Fruit fly (Drosophila melanogaster) whole organism, embryonic: ENCODE results near the gene CG5861.

ENCODE experiments used
- B-H2 ChIP-seq: fragments of 200-800 bp; sonication (Bioruptor generic); optimal IDR thresholded peaks from 2 replicates; lab custom pipeline; 2018; ENCODE audit warnings: missing biosample characterization, mild to moderate bottlenecking, missing genetic modification characterization
- CG10147 ChIP-seq: fragments of 200-800 bp; sonication (Bioruptor generic); optimal IDR thresholded peaks from 2 replicates; lab custom pipeline; 2019; ENCODE audit warnings: missing biosample characterization, mild to moderate bottlenecking, missing genetic modification characterization, moderate library complexity
- CG10267 ChIP-seq: fragments of 200-800 bp; sonication (Bioruptor generic); optimal IDR thresholded peaks from 2 replicates; lab custom pipeline; 2018; ENCODE audit warnings: missing biosample characterization, mild to moderate bottlenecking, missing genetic modification characterization, moderate library complexity
- CG10543 ChIP-seq: fragments of 200-800 bp; sonication (Bioruptor generic); optimal IDR thresholded peaks from 3 replicates; lab custom pipeline; 2017; ENCODE audit warnings: missing biosample characterization, mild to moderate bottlenecking, missing genetic modification characterization, moderate library complexity
- CG12155 ChIP-seq: fragments of 200-800 bp; sonication (Bioruptor generic); optimal IDR thresholded peaks from 3 replicates; lab custom pipeline; 2016; ENCODE audit warnings: missing biosample characterization, missing genetic modification characterization
- CG12236 ChIP-seq: fragments of 200-800 bp; sonication (Bioruptor generic); optimal IDR thresholded peaks from 2 replicates; lab custom pipeline; 2016; ENCODE audit warnings: missing biosample characterization, missing genetic modification characterization
- CG12769 ChIP-seq: fragments of 200-800 bp; sonication (Bioruptor generic); optimal IDR thresholded peaks from 2 replicates; lab custom pipeline; 2019; ENCODE audit warnings: missing biosample characterization, mild to moderate bottlenecking, missing genetic modification characterization, moderate library complexity
- CG13775 ChIP-seq: fragments of 200-800 bp; sonication (Bioruptor generic); optimal IDR thresholded peaks from 3 replicates; lab custom pipeline; 2017; ENCODE audit warnings: missing biosample characterization, mild to moderate bottlenecking, missing genetic modification characterization
- CG15601 ChIP-seq: fragments of 200-800 bp; sonication (Bioruptor generic); optimal IDR thresholded peaks from 3 replicates; lab custom pipeline; 2019; ENCODE audit warnings: missing biosample characterization, mild to moderate bottlenecking, missing genetic modification characterization, moderate library complexity
- CG1602 ChIP-seq: fragments of 200-800 bp; sonication (Bioruptor generic); optimal IDR thresholded peaks from 3 replicates; lab custom pipeline; 2016; ENCODE audit warnings: missing biosample characterization, missing genetic modification characterization
- CG2129 ChIP-seq: fragments of 200-800 bp; sonication (Bioruptor generic); IDR thresholded peaks from 2 replicates; pipeline ENCODE4 v1.3.6; 2022; ENCODE audit warnings: missing biosample characterization, missing genetic modification characterization; ENCODE audit not compliant: partially characterized antibody
- CG2199 ChIP-seq: fragments of 200-800 bp; sonication (Bioruptor generic); IDR thresholded peaks from 3 replicates; pipeline ENCODE4 v1.3.6; 2022; ENCODE audit warnings: missing biosample characterization, missing genetic modification characterization
- CG33557 ChIP-seq: fragments of 200-800 bp; sonication (Bioruptor generic); optimal IDR thresholded peaks from 2 replicates; lab custom pipeline; 2019; ENCODE audit warnings: missing biosample characterization, mild to moderate bottlenecking, missing genetic modification characterization, moderate library complexity
- CG3407 ChIP-seq: fragments of 200-800 bp; sonication (Bioruptor generic); optimal IDR thresholded peaks from 2 replicates; lab custom pipeline; 2018; ENCODE audit warnings: missing biosample characterization, mild to moderate bottlenecking, missing genetic modification characterization
- CG3838 ChIP-seq: fragments of 200-800 bp; sonication (Bioruptor generic); optimal IDR thresholded peaks from 3 replicates; lab custom pipeline; 2016; ENCODE audit warnings: missing biosample characterization, missing genetic modification characterization
- CG6683 ChIP-seq: fragments of 200-800 bp; sonication (Bioruptor generic); optimal IDR thresholded peaks from 2 replicates; lab custom pipeline; 2017; ENCODE audit warnings: missing biosample characterization, mild to moderate bottlenecking, missing genetic modification characterization, missing genetic modification reagents
- CHES-1-like ChIP-seq: fragments of 200-800 bp; sonication (Bioruptor generic); optimal IDR thresholded peaks from 2 replicates; lab custom pipeline; 2016; ENCODE audit warnings: missing biosample characterization, missing genetic modification characterization
- Chrac-16 ChIP-seq: fragments of 200-800 bp; sonication (Bioruptor generic); optimal IDR thresholded peaks from 3 replicates; lab custom pipeline; 2016; ENCODE audit warnings: missing biosample characterization, missing genetic modification characterization
- Dad ChIP-seq: fragments of 200-800 bp; sonication (Bioruptor generic); optimal IDR thresholded peaks from 3 replicates; lab custom pipeline; 2016; ENCODE audit warnings: missing biosample characterization, missing genetic modification characterization
- Dek ChIP-seq: fragments of 200-800 bp; sonication (Bioruptor generic); optimal IDR thresholded peaks from 3 replicates; lab custom pipeline; 2019; ENCODE audit warnings: missing biosample characterization, mild to moderate bottlenecking, missing genetic modification characterization, moderate library complexity
- ERR ChIP-seq: fragments of 200-800 bp; sonication (Bioruptor generic); optimal IDR thresholded peaks from 2 replicates; lab custom pipeline; 2016; ENCODE audit warnings: missing biosample characterization, missing genetic modification characterization
- Fer3 ChIP-seq: fragments of 200-800 bp; sonication (Bioruptor generic); optimal IDR thresholded peaks from 2 replicates; lab custom pipeline; 2018; ENCODE audit warnings: missing biosample characterization, mild to moderate bottlenecking, missing genetic modification characterization, moderate library complexity
- HmgZ ChIP-seq: fragments of 200-800 bp; sonication (Bioruptor generic); optimal IDR thresholded peaks from 2 replicates; lab custom pipeline; 2018; ENCODE audit warnings: missing biosample characterization, mild to moderate bottlenecking, missing genetic modification characterization
- Myb ChIP-seq: fragments of 200-800 bp; sonication (Bioruptor generic); optimal IDR thresholded peaks from 2 replicates; lab custom pipeline; 2016; ENCODE audit warnings: missing biosample characterization, missing genetic modification characterization
- Opbp ChIP-seq: fragments of 200-800 bp; sonication (Bioruptor generic); IDR thresholded peaks from 3 replicates; pipeline ENCODE4 v1.3.6; 2022; ENCODE audit warnings: missing biosample characterization, missing genetic modification characterization; ENCODE audit not compliant: partially characterized antibody
- Side ChIP-seq: fragments of 200-800 bp; sonication (Bioruptor generic); optimal IDR thresholded peaks from 2 replicates; lab custom pipeline; 2016; ENCODE audit warnings: missing biosample characterization, missing genetic modification characterization
- Sry-β ChIP-seq: fragments of 200-800 bp; sonication (Bioruptor generic); optimal IDR thresholded peaks from 2 replicates; lab custom pipeline; 2018; ENCODE audit warnings: missing biosample characterization, mild to moderate bottlenecking, missing genetic modification characterization, moderate library complexity
- Trl ChIP-seq, 3 experiments: fragments of >200 bp in 2 of 3; fragments of 200-800 bp in 1 of 3; sonication (Bioruptor generic) in 1 of 3; optimal IDR thresholded peaks; 2 replicates in 1 of 3; 3 replicates in 2 of 3; lab custom pipeline; 2016 to 2017; ENCODE audit warnings: missing biosample characterization in 1 of 3, missing genetic modification characterization in 1 of 3
- Xrp1 ChIP-seq: fragments of 200-800 bp; sonication (Bioruptor generic); IDR thresholded peaks from 2 replicates; pipeline ENCODE4 v1.3.6; 2022; ENCODE audit warnings: missing biosample characterization, missing genetic modification characterization
- ac ChIP-seq: fragments of 200-800 bp; sonication (Bioruptor generic); optimal IDR thresholded peaks from 3 replicates; lab custom pipeline; 2017; ENCODE audit warnings: missing biosample characterization, mild to moderate bottlenecking, missing genetic modification characterization
- bbx ChIP-seq: fragments of 200-800 bp; sonication (Bioruptor generic); IDR thresholded peaks from 2 replicates; pipeline ENCODE4 v1.3.6; 2022; ENCODE audit warnings: missing biosample characterization, missing genetic modification characterization; ENCODE audit not compliant: partially characterized antibody
- cato ChIP-seq: fragments of 200-800 bp; sonication (Bioruptor generic); optimal IDR thresholded peaks from 2 replicates; lab custom pipeline; 2016; ENCODE audit warnings: missing biosample characterization, missing genetic modification characterization, borderline replicate concordance
- cg ChIP-seq: fragments of 200-800 bp; sonication (Bioruptor generic); optimal IDR thresholded peaks from 3 replicates; lab custom pipeline; 2019; ENCODE audit warnings: missing biosample characterization, mild to moderate bottlenecking, missing genetic modification characterization, moderate library complexity
- ci ChIP-seq: fragments of 200-800 bp; sonication (Bioruptor generic); IDR thresholded peaks from 3 replicates; pipeline ENCODE4 v1.3.6; 2022; ENCODE audit warnings: missing biosample characterization, missing genetic modification characterization
- crol ChIP-seq: fragments of 200-800 bp; sonication (Bioruptor generic); IDR thresholded peaks from 2 replicates; pipeline ENCODE4 v1.3.6; 2022; ENCODE audit warnings: missing biosample characterization, missing genetic modification characterization
- ems ChIP-seq: fragments of 200-800 bp; sonication (Bioruptor generic); optimal IDR thresholded peaks from 3 replicates; lab custom pipeline; 2016; ENCODE audit warnings: missing biosample characterization, missing genetic modification characterization
- fu2 ChIP-seq: fragments of 200-800 bp; sonication (Bioruptor generic); optimal IDR thresholded peaks from 2 replicates; lab custom pipeline; 2016; ENCODE audit warnings: missing biosample characterization, missing genetic modification characterization
- gfzf ChIP-seq: fragments of 200-800 bp; sonication (Bioruptor generic); optimal IDR thresholded peaks from 2 replicates; lab custom pipeline; 2016; ENCODE audit warnings: missing biosample characterization, mild to moderate bottlenecking, missing genetic modification characterization, moderate library complexity
- gt ChIP-seq: fragments of 200-800 bp; sonication (Bioruptor generic); IDR thresholded peaks from 2 replicates; pipeline ENCODE4 v1.3.6; 2022; ENCODE audit warnings: missing biosample characterization, missing genetic modification characterization
- lola ChIP-seq, 3 experiments: fragments of >200 bp in 2 of 3; fragments of 200-800 bp in 1 of 3; sonication (Bioruptor generic) in 1 of 3; optimal IDR thresholded peaks; 2 replicates each; lab custom pipeline; 2017 to 2019; ENCODE audit warnings: missing biosample characterization in 3 of 3, missing genetic modification characterization in 3 of 3, mild to moderate bottlenecking in 1 of 3, moderate library complexity in 1 of 3
- nau ChIP-seq: fragments of 200-800 bp; sonication (Bioruptor generic); optimal IDR thresholded peaks from 3 replicates; lab custom pipeline; 2017; ENCODE audit warnings: missing biosample characterization, mild to moderate bottlenecking, missing genetic modification characterization, missing genetic modification reagents
- p53 ChIP-seq: fragments of 200-800 bp; sonication (Bioruptor generic); optimal IDR thresholded peaks from 2 replicates; lab custom pipeline; 2016; ENCODE audit warnings: missing biosample characterization, missing genetic modification characterization
- pb ChIP-seq: fragments of 200-800 bp; sonication (Bioruptor generic); optimal IDR thresholded peaks from 3 replicates; lab custom pipeline; 2016; ENCODE audit warnings: missing biosample characterization, missing genetic modification characterization
- pfk ChIP-seq: fragments of 200-800 bp; sonication (Bioruptor generic); optimal IDR thresholded peaks from 2 replicates; lab custom pipeline; 2018; ENCODE audit warnings: missing biosample characterization, mild to moderate bottlenecking, missing genetic modification characterization, moderate library complexity
- repo ChIP-seq: fragments of 200-800 bp; sonication (Bioruptor generic); optimal IDR thresholded peaks from 2 replicates; lab custom pipeline; 2016; ENCODE audit warnings: missing biosample characterization, missing genetic modification characterization
- sd ChIP-seq: fragments of 200-800 bp; sonication (Bioruptor generic); optimal IDR thresholded peaks from 3 replicates; lab custom pipeline; 2018; ENCODE audit warnings: missing biosample characterization, mild to moderate bottlenecking, missing genetic modification characterization, moderate library complexity
- sima ChIP-seq: fragments of 200-800 bp; sonication (Bioruptor generic); optimal IDR thresholded peaks from 2 replicates; lab custom pipeline; 2016; ENCODE audit warnings: missing biosample characterization, missing genetic modification characterization
- slp2 ChIP-seq: fragments of 200-800 bp; sonication (Bioruptor generic); optimal IDR thresholded peaks from 2 replicates; lab custom pipeline; 2016; ENCODE audit warnings: missing biosample characterization, missing genetic modification characterization
- stc ChIP-seq: fragments of 200-800 bp; sonication (Bioruptor generic); IDR thresholded peaks from 2 replicates; pipeline ENCODE4 v1.3.6; 2022; ENCODE audit warnings: missing biosample characterization, missing genetic modification characterization
- tin ChIP-seq: fragments of 200-800 bp; sonication (Bioruptor generic); optimal IDR thresholded peaks from 3 replicates; lab custom pipeline; 2016; ENCODE audit warnings: missing biosample characterization, missing genetic modification characterization

The CG5861 gene

dm6 chr2L:16329102-16329520, 22.0 kb upstream of the CG5861 start, which contains the start of gene mRpL4 (continued):
- TF ChIP-seq CG10147 (GFP tag; lab: Kevin White, UChicago) (no peak), lola (GFP tag; optimal IDR thresholded peaks at IDR 0.05; lab: Kevin White, UChicago) (peak in 1 of 3 experiments; percentile 47), CG15601 (tag; lab: Kevin White, UChicago) (peak; percentile 32), gfzf (GFP tag; lab: Kevin White, UChicago) (peak; percentile 18), pfk (no peak), CG3838 (GFP tag; lab: Kevin White, UChicago) (peak; percentile 32), Myb (GFP tag; lab: Kevin White, UChicago) (peak; percentile 55), ac (GFP tag; lab: Kevin White, UChicago) (no peak), CG12155 (GFP tag; lab: Kevin White, UChicago) (peak; percentile 71), CG2129 (peak; percentile 91), ems (GFP tag; lab: Kevin White, UChicago) (peak; percentile 68), repo (GFP tag; lab: Kevin White, UChicago) (peak; percentile 24), fu2 (peak; percentile 70), Dad (GFP tag; lab: Kevin White, UChicago) (peak; percentile 69), bbx (GFP tag; lab: Robert Waterston, UW) (peak; percentile 99), Xrp1 (GFP tag; lab: Robert Waterston, UW) (peak; percentile 74), HmgZ (tag; lab: Kevin White, UChicago) (peak; percentile 81), slp2 (GFP tag; lab: Kevin White, UChicago) (peak; percentile 72), CG33557 (GFP tag; lab: Kevin White, UChicago) (peak; percentile 4), sima (peak; percentile 12), CHES-1-like (peak; percentile 76), Sry-β (GFP tag; lab: Kevin White, UChicago) (peak; percentile 49), Dek (tag; lab: Kevin White, UChicago) (peak; percentile 62), gt (GFP tag; lab: Robert Waterston, UW) (no peak), cato (GFP tag; lab: Kevin White, UChicago) (peak; percentile 50), CG10267 (tag; lab: Kevin White, UChicago) (peak; percentile 67), Side (GFP tag; lab: Kevin White, UChicago) (peak; percentile 61), sd (tag; lab: Kevin White, UChicago) (no peak), Opbp (peak; percentile 99), CG12236 (GFP tag; lab: Kevin White, UChicago) (peak; percentile 2), crol (GFP tag; lab: Robert Waterston, UW) (no peak), stc (GFP tag; lab: Robert Waterston, UW) (peak; percentile 22; the same call in 1 of the 2 replicates), Trl (optimal IDR thresholded peaks at IDR 0.05; lab: Kevin White, UChicago) (no peak), Trl (GFP tag; optimal IDR thresholded peaks at IDR 0.05; lab: Kevin White, UChicago) (peak; percentile 83), p53 (GFP tag; lab: Kevin White, UChicago) (peak; percentile 70), nau (GFP tag; lab: Kevin White, UChicago) (no peak), cg (GFP tag; lab: Kevin White, UChicago) (no peak), CG6683 (GFP tag; lab: Kevin White, UChicago) (no peak), CG12769 (peak; percentile 56), B-H2 (peak; percentile 54), ci (GFP tag; lab: Robert Waterston, UW) (peak; percentile 63), tin (peak; percentile 85), ERR (peak; percentile 44), CG3407 (GFP tag; lab: Kevin White, UChicago) (no peak), CG1602 (GFP tag; lab: Kevin White, UChicago) (peak; percentile 58), Chrac-16 (GFP tag; lab: Kevin White, UChicago) (peak; percentile 76), Fer3 (peak; percentile 54), CG2199 (peak; percentile 87), CG13775 (GFP tag; lab: Kevin White, UChicago) (peak; percentile 56), CG10543 (GFP tag; lab: Kevin White, UChicago) (peak; percentile 25), pb (peak; percentile 52)
